Fruit fly (Drosophila melanogaster) Kc167 (cell line): ENCODE data around the gene Fuca.

ENCODE experiments used
- Myc ChIP-seq: fragments of >200 bp; optimal IDR thresholded peaks from 2 replicates; lab custom pipeline; 2017; ENCODE audit warnings: missing external identifiers
- Sin3A ChIP-seq: fragments of >200 bp; optimal IDR thresholded peaks from 2 replicates; lab custom pipeline; 2018; ENCODE audit warnings: missing external identifiers
- insv ChIP-seq: fragments of >200 bp; optimal IDR thresholded peaks from 3 replicates; lab custom pipeline; 2018; ENCODE audit warnings: missing external identifiers

DNA sequence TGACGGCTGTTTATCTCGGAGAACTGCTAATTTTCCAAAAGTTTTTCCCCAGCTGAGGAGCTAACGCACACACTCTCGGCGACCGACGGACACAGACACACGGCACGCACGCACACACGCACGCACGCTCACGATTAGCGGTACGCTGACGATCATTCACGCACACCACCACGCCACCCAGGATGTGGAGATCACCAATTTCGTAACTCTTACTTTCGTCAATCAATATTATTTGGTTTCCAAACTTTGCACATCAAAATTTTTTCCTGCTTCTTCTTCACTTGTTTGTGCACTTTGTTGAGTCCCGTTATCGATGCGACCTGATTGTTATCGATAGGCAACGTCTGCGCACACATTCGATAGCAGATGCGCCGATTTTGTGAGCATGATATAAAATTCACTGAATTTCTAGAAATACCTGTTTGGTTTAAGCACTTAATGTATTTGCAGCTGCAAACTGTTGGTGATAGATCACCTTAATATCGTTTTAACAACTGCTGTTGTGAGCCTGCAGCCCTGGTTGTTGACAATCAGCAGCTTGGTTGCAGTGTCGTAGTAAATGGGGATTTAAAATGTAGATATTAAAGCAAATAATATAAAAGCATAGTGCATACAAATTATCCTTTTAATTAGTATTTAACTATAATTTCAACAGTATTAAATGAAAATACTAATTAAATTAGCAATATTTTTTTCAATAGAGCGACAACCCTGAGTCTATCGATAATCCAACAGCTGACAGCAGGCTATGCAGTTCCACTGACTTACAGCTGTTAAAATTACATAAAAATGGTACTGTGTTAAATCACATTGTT lies 39.6 kb upstream of the Fuca start, which contains the start of the genes CG7394 and Mob2:
- no peak for TF ChIP-seq Myc (lab: Kevin White, UChicago)
- TF ChIP-seq insv (lab: Kevin White, UChicago) = no peak
- TF ChIP-seq Sin3A = no peak
